Worm (Caenorhabditis elegans) whole organism, early embryonic: ENCODE data around the gene C10A4.6.

Source experiments
- B0310.2 ChIP-seq: sonication (generic microtip); optimal IDR thresholded peaks from 2 replicates; lab custom pipeline; 2016; ENCODE audit warnings: mild to moderate bottlenecking, missing genetic modification characterization, missing compliant biosample characterization
- F13C5.2 ChIP-seq: sonication (generic microtip); optimal IDR thresholded peaks from 2 replicates; lab custom pipeline; 2017; ENCODE audit warnings: mild to moderate bottlenecking, missing genetic modification characterization, inconsistent platforms, missing compliant biosample characterization
- aly-1 ChIP-seq: sonication (generic microtip); optimal IDR thresholded peaks from 2 replicates; lab custom pipeline; 2016; ENCODE audit warnings: missing genetic modification characterization, missing compliant biosample characterization
- ama-1 ChIP-seq: fragments of 150-350 bp; optimal IDR thresholded peaks from 2 replicates; lab custom pipeline; 2014
- ceh-13 ChIP-seq: fragments of 200-800 bp; sonication (Bioruptor generic); optimal IDR thresholded peaks from 2 replicates; lab custom pipeline; 2018; ENCODE audit warnings: mild to moderate bottlenecking, missing genetic modification characterization, missing compliant biosample characterization
- ceh-36 ChIP-seq: sonication (generic microtip); optimal IDR thresholded peaks from 2 replicates; lab custom pipeline; 2016; ENCODE audit warnings: missing genetic modification characterization, inconsistent platforms, missing compliant biosample characterization
- ets-7 ChIP-seq: sonication (generic microtip); optimal IDR thresholded peaks from 2 replicates; lab custom pipeline; 2016; ENCODE audit warnings: missing genotype, missing genetic modification characterization, missing compliant biosample characterization
- flt-1 ChIP-seq: fragments of 200-800 bp; sonication (Bioruptor generic); IDR thresholded peaks from 2 replicates; pipeline ENCODE4 v1.3.6; 2022; ENCODE audit warnings: missing genetic modification characterization, missing compliant biosample characterization
- hmbx-1 ChIP-seq: sonication (generic microtip); optimal IDR thresholded peaks from 2 replicates; lab custom pipeline; 2016; ENCODE audit warnings: mild to moderate bottlenecking, missing genetic modification characterization, missing compliant biosample characterization
- hmg-4 ChIP-seq: fragments of 200-800 bp; sonication (Bioruptor generic); optimal IDR thresholded peaks from 2 replicates; lab custom pipeline; 2018; ENCODE audit warnings: mild to moderate bottlenecking, missing genetic modification characterization, missing compliant biosample characterization
- hnd-1 ChIP-seq: sonication (generic microtip); optimal IDR thresholded peaks from 2 replicates; lab custom pipeline; 2016; ENCODE audit warnings: missing genetic modification characterization, missing compliant biosample characterization
- pes-1 ChIP-seq: fragments of 200-800 bp; sonication (Bioruptor generic); IDR thresholded peaks from 2 replicates; pipeline ENCODE4 v1.3.6; 2022; ENCODE audit warnings: missing genetic modification reagents, missing genetic modification characterization, missing compliant biosample characterization
- scrt-1 ChIP-seq: fragments of 200-800 bp; sonication (Bioruptor generic); IDR thresholded peaks from 2 replicates; pipeline ENCODE4 v1.3.6; 2022; ENCODE audit warnings: missing genetic modification characterization, missing compliant biosample characterization
- sea-1 ChIP-seq: fragments of 200-800 bp; sonication (Bioruptor generic); conservative IDR thresholded peaks from 2 replicates; pipeline ENCODE4 v1.3.6; 2022; ENCODE audit warnings: missing genetic modification characterization, missing compliant biosample characterization
- tbx-11 ChIP-seq: fragments of 200-800 bp; sonication (Bioruptor generic); IDR thresholded peaks from 2 replicates; pipeline ENCODE4 v1.3.6; 2022; ENCODE audit warnings: missing genetic modification characterization, missing compliant biosample characterization
- tbx-37 ChIP-seq: fragments of 200-800 bp; sonication (Bioruptor generic); conservative IDR thresholded peaks from 2 replicates; pipeline ENCODE4 v1.3.6; 2022; ENCODE audit warnings: missing genetic modification reagents, missing genetic modification characterization, missing compliant biosample characterization
- tra-4 ChIP-seq: sonication (generic microtip); optimal IDR thresholded peaks from 2 replicates; lab custom pipeline; 2017; ENCODE audit warnings: missing genetic modification characterization, missing compliant biosample characterization

Gene C10A4.6

ce11 chrX:7420571-7420970 lies 30.2 kb downstream of the C10A4.6 start, which contains the start of gene C10A4.9:
Gene C10A4.9 (plus strand): TSS chrX:7420871.
- TF ChIP-seq aly-1 (tag; lab: Kevin White, UChicago) (no peak), tra-4 (tag; lab: Kevin White, UChicago) (no peak), hnd-1 (tag; lab: Kevin White, UChicago) (no peak), pes-1 (GFP tag; lab: Robert Waterston, UW) (no peak), scrt-1 (GFP tag; lab: Robert Waterston, UW) (no peak), flt-1 (GFP tag; lab: Robert Waterston, UW) (no peak), ceh-36 (tag; lab: Kevin White, UChicago) (no peak), F13C5.2 (tag; lab: Kevin White, UChicago) (no peak), sea-1 (GFP tag; lab: Robert Waterston, UW) (no peak), ets-7 (no peak), tbx-37 (GFP tag; lab: Robert Waterston, UW) (no peak), B0310.2 (tag; lab: Kevin White, UChicago) (no peak), hmg-4 (no peak), ama-1 (lab: Kevin White, UChicago) (no peak)

- TF ChIP-seq tbx-11 (no peak), pes-1 (GFP tag; lab: Robert Waterston, UW) (no peak), aly-1 (tag; lab: Kevin White, UChicago) (no peak), scrt-1 (GFP tag; lab: Robert Waterston, UW) (no peak), hnd-1 (tag; lab: Kevin White, UChicago) (no peak), ets-7 (no peak), hmbx-1 (no peak), ceh-13 (GFP tag; lab: Kevin White, UChicago) (no peak), tra-4 (tag; lab: Kevin White, UChicago) (no peak)
Measured at ce11 chrX:7424813-7425212, 34.4 kb downstream of the C10A4.6 start, which contains the start of gene mnm-2. Gene mnm-2 (minus strand): TSS chrX:7424913.

- TF ChIP-seq F13C5.2 (tag; lab: Kevin White, UChicago) (no peak), pes-1 (GFP tag; lab: Robert Waterston, UW) (no peak), tra-4 (tag; lab: Kevin White, UChicago) (no peak), scrt-1 (GFP tag; lab: Robert Waterston, UW) (no peak), hmg-4 (no peak), flt-1 (GFP tag; lab: Robert Waterston, UW) (no peak), hnd-1 (tag; lab: Kevin White, UChicago) (no peak), ets-7 (no peak), B0310.2 (tag; lab: Kevin White, UChicago) (no peak), ceh-36 (tag; lab: Kevin White, UChicago) (no peak), ama-1 (lab: Kevin White, UChicago) (no peak)
Measured at ce11 chrX:7430483-7430882, 40.1 kb downstream of the C10A4.6 start.

ce11 chrX:7431165-7431564 lies 40.8 kb downstream of the C10A4.6 start, which contains the start of gene clc-2:
Gene clc-2 (plus strand): TSS chrX:7431465.
- TF ChIP-seq tra-4 (tag; lab: Kevin White, UChicago) (no peak), hnd-1 (tag; lab: Kevin White, UChicago) (no peak), flt-1 (GFP tag; lab: Robert Waterston, UW) (no peak), F13C5.2 (tag; lab: Kevin White, UChicago) (no peak), ama-1 (lab: Kevin White, UChicago) (no peak), tbx-11 (no peak), pes-1 (GFP tag; lab: Robert Waterston, UW) (no peak), ceh-36 (tag; lab: Kevin White, UChicago) (no peak), ceh-13 (GFP tag; lab: Kevin White, UChicago) (no peak), scrt-1 (GFP tag; lab: Robert Waterston, UW) (no peak)

ce11 chrX:7433269-7433668 lies 42.9 kb downstream of the C10A4.6 start, which contains the start of gene clc-5:
Gene clc-5 (plus strand): TSS chrX:7433569.
- TF ChIP-seq aly-1 (tag; lab: Kevin White, UChicago) (no peak), hmbx-1 (no peak)

- TF ChIP-seq F13C5.2 (tag; lab: Kevin White, UChicago) (no peak), flt-1 (GFP tag; lab: Robert Waterston, UW) (no peak), tbx-37 (GFP tag; lab: Robert Waterston, UW) (no peak), scrt-1 (GFP tag; lab: Robert Waterston, UW) (no peak), hnd-1 (tag; lab: Kevin White, UChicago) (no peak), tra-4 (tag; lab: Kevin White, UChicago) (no peak), ceh-36 (tag; lab: Kevin White, UChicago) (no peak), sea-1 (GFP tag; lab: Robert Waterston, UW) (no peak), pes-1 (GFP tag; lab: Robert Waterston, UW) (no peak), ama-1 (lab: Kevin White, UChicago) (no peak), tbx-11 (no peak), hmg-4 (no peak), ets-7 (no peak), aly-1 (tag; lab: Kevin White, UChicago) (no peak), hmbx-1 (no peak), ceh-13 (GFP tag; lab: Kevin White, UChicago) (no peak), B0310.2 (tag; lab: Kevin White, UChicago) (no peak)
Measured at ce11 chrX:7436912-7437311, 46.5 kb downstream of the C10A4.6 start.

- no peak for TF ChIP-seq hmg-4
- no peak for TF ChIP-seq tra-4 (tag; lab: Kevin White, UChicago)
- TF ChIP-seq ama-1 (lab: Kevin White, UChicago): no peak
- no peak for TF ChIP-seq ets-7
- no peak for TF ChIP-seq flt-1 (GFP tag; lab: Robert Waterston, UW)
- TF ChIP-seq tbx-11: no peak
- no peak for TF ChIP-seq hmbx-1
- TF ChIP-seq aly-1 (tag; lab: Kevin White, UChicago): no peak
- TF ChIP-seq ceh-13 (GFP tag; lab: Kevin White, UChicago): no peak
- no peak for TF ChIP-seq sea-1 (GFP tag; lab: Robert Waterston, UW)
- no peak for TF ChIP-seq F13C5.2 (tag; lab: Kevin White, UChicago)
- TF ChIP-seq tbx-37 (GFP tag; lab: Robert Waterston, UW): no peak
Measured at ce11 chrX:7437949-7438348, 47.6 kb downstream of the C10A4.6 start, which contains the start of gene C01C10.2. Gene C01C10.2 (minus strand): TSS chrX:7438118.
